Fruit fly (Drosophila melanogaster) whole organism, wandering third instar larva: ENCODE measurements around the gene Hip14.

Experiments used
- Abd-B ChIP-seq: fragments of >200 bp; optimal IDR thresholded peaks from 2 replicates; lab custom pipeline; 2017; ENCODE audit warnings: missing biosample characterization, missing genetic modification characterization
- CG32264 ChIP-seq: fragments of 200-800 bp; sonication (Bioruptor generic); optimal IDR thresholded peaks from 2 replicates; lab custom pipeline; 2016; ENCODE audit warnings: missing biosample characterization, missing genetic modification characterization
- CG9705 ChIP-seq: fragments of 200-800 bp; sonication (Bioruptor generic); optimal IDR thresholded peaks from 2 replicates; lab custom pipeline; 2018; ENCODE audit warnings: missing biosample characterization, mild to moderate bottlenecking, missing genetic modification characterization
- CrebA ChIP-seq: fragments of 200-800 bp; sonication (Bioruptor generic); optimal IDR thresholded peaks from 2 replicates; lab custom pipeline; 2016; ENCODE audit warnings: missing biosample characterization, mild to moderate bottlenecking, missing genetic modification characterization, borderline replicate concordance
- Dfd ChIP-seq: fragments of >200 bp; optimal IDR thresholded peaks from 2 replicates; lab custom pipeline; 2017; ENCODE audit warnings: missing biosample characterization, missing genetic modification characterization
- Dif ChIP-seq: fragments of 200-275, 200-300 bp; sonication (Bioruptor generic); optimal IDR thresholded peaks from 2 replicates; lab custom pipeline; 2018; ENCODE audit warnings: missing biosample characterization, missing genetic modification characterization; ENCODE audit not compliant: partially characterized antibody
- GATAd ChIP-seq: sonication (Bioruptor generic); optimal IDR thresholded peaks from 2 replicates; lab custom pipeline; 2016; ENCODE audit warnings: missing biosample characterization, missing genetic modification characterization
- HLH106 ChIP-seq: fragments of 200-800 bp; optimal IDR thresholded peaks from 3 replicates; lab custom pipeline; 2019; ENCODE audit warnings: missing biosample characterization, mild to moderate bottlenecking, missing genetic modification characterization, moderate library complexity
- Hnf4 ChIP-seq: fragments of 200-800 bp; sonication (Bioruptor generic); optimal IDR thresholded peaks from 2 replicates; lab custom pipeline; 2016; ENCODE audit warnings: missing biosample characterization, mild to moderate bottlenecking, missing genetic modification characterization
- Hr78 ChIP-seq: fragments of >200 bp; optimal IDR thresholded peaks from 2 replicates; lab custom pipeline; 2017; ENCODE audit warnings: missing biosample characterization, missing genetic modification characterization
- Hr83 ChIP-seq: fragments of 200-300 bp; sonication (Bioruptor generic); optimal IDR thresholded peaks from 2 replicates; lab custom pipeline; 2016; ENCODE audit warnings: missing biosample characterization, mild to moderate bottlenecking, missing genetic modification characterization, moderate library complexity; ENCODE audit not compliant: poor library complexity, severe bottlenecking
- Jra ChIP-seq: sonication (Bioruptor generic); optimal IDR thresholded peaks from 2 replicates; lab custom pipeline; 2016; ENCODE audit warnings: missing biosample characterization, missing genetic modification characterization
- Mio ChIP-seq: sonication (Bioruptor generic); optimal IDR thresholded peaks from 2 replicates; lab custom pipeline; 2016; ENCODE audit warnings: missing biosample characterization, missing genetic modification characterization
- Myc ChIP-seq: fragments of >200 bp; optimal IDR thresholded peaks from 2 replicates; lab custom pipeline; 2017
- N ChIP-seq: fragments of >200 bp; optimal IDR thresholded peaks from 2 replicates; lab custom pipeline; 2018; ENCODE audit warnings: missing biosample characterization, missing external identifiers, missing genetic modification characterization
- OdsH ChIP-seq: fragments of 200-800 bp; sonication (Bioruptor generic); optimal IDR thresholded peaks from 2 replicates; lab custom pipeline; 2016; ENCODE audit warnings: missing biosample characterization, mild to moderate bottlenecking, missing genetic modification characterization
- Rel ChIP-seq, 2 experiments: fragments of 200-800 bp; sonication (Bioruptor generic) in 1 of 2; optimal IDR thresholded peaks; 2 replicates in 1 of 2; 3 replicates in 1 of 2; lab custom pipeline; 2016 to 2019; ENCODE audit warnings: mild to moderate bottlenecking in 2 of 2, missing biosample characterization in 2 of 2, missing genetic modification characterization in 2 of 2, moderate library complexity in 1 of 2
- Sp1 ChIP-seq: fragments of 200-800 bp; sonication (Bioruptor generic); optimal IDR thresholded peaks from 3 replicates; lab custom pipeline; 2019; ENCODE audit warnings: missing biosample characterization, mild to moderate bottlenecking, missing genetic modification characterization, moderate library complexity
- Vsx2 ChIP-seq: fragments of 200-300, 225-300 bp; sonication (Bioruptor generic); optimal IDR thresholded peaks from 2 replicates; lab custom pipeline; 2018; ENCODE audit warnings: missing biosample characterization, missing genetic modification characterization; ENCODE audit not compliant: partially characterized antibody
- br ChIP-seq: fragments of 200-800 bp; sonication (Bioruptor generic); optimal IDR thresholded peaks from 2 replicates; lab custom pipeline; 2016; ENCODE audit warnings: missing biosample characterization, missing genetic modification characterization
- brk ChIP-seq: fragments of 200-800 bp; sonication (Bioruptor generic); optimal IDR thresholded peaks from 2 replicates; lab custom pipeline; 2016; ENCODE audit warnings: missing biosample characterization, mild to moderate bottlenecking, missing genetic modification characterization
- dl ChIP-seq, 2 experiments: fragments of 175-275, 200-275 bp in 1 of 2; fragments of 200-275 bp in 1 of 2; sonication (Bioruptor generic); optimal IDR thresholded peaks; lab custom pipeline; 2018; ENCODE audit warnings: mild to moderate bottlenecking in 2 of 2, missing biosample characterization in 2 of 2, missing genetic modification characterization in 2 of 2, moderate library complexity in 2 of 2; ENCODE audit not compliant: partially characterized antibody in 2 of 2, insufficient read depth in 1 of 2
- dmrt93B ChIP-seq: fragments of 200-800 bp; sonication (Bioruptor generic); optimal IDR thresholded peaks from 2 replicates; lab custom pipeline; 2018; ENCODE audit warnings: missing biosample characterization, mild to moderate bottlenecking, missing genetic modification characterization
- dsf ChIP-seq: sonication (Bioruptor generic); optimal IDR thresholded peaks from 2 replicates; lab custom pipeline; 2016; ENCODE audit warnings: missing biosample characterization, missing genetic modification characterization, borderline replicate concordance
- ey ChIP-seq: fragments of 200-800 bp; sonication (Bioruptor generic); optimal IDR thresholded peaks from 2 replicates; lab custom pipeline; 2016; ENCODE audit warnings: missing biosample characterization, missing genetic modification characterization
- foxo ChIP-seq, 2 experiments: fragments of 200-800 bp; sonication (Bioruptor generic); optimal IDR thresholded peaks; 2 replicates in 1 of 2; 3 replicates in 1 of 2; lab custom pipeline; 2016 to 2017; ENCODE audit warnings: missing biosample characterization in 2 of 2, missing genetic modification characterization in 2 of 2
- fru ChIP-seq: fragments of 200-800 bp; sonication (Bioruptor generic); optimal IDR thresholded peaks from 3 replicates; lab custom pipeline; 2016; ENCODE audit warnings: missing biosample characterization, mild to moderate bottlenecking, missing genetic modification characterization
- h ChIP-seq: fragments of 200-800 bp; sonication (Bioruptor generic); optimal IDR thresholded peaks from 3 replicates; lab custom pipeline; 2016; ENCODE audit warnings: missing biosample characterization, mild to moderate bottlenecking, missing genetic modification characterization
- jim ChIP-seq: fragments of 175-275, 200-325 bp; sonication (Bioruptor generic); optimal IDR thresholded peaks from 2 replicates; lab custom pipeline; 2016; ENCODE audit warnings: missing biosample characterization, mild to moderate bottlenecking, missing genetic modification characterization
- lola ChIP-seq: fragments of >200 bp; optimal IDR thresholded peaks from 2 replicates; lab custom pipeline; 2017; ENCODE audit warnings: missing biosample characterization, missing genetic modification characterization
- pan ChIP-seq: fragments of >200 bp; optimal IDR thresholded peaks from 2 replicates; lab custom pipeline; 2017
- psq ChIP-seq: fragments of 200-800 bp; sonication (Bioruptor generic); optimal IDR thresholded peaks from 3 replicates; lab custom pipeline; 2017; ENCODE audit warnings: missing biosample characterization, mild to moderate bottlenecking, missing genetic modification characterization, moderate library complexity
- rgr ChIP-seq: fragments of 200-800 bp; sonication (Bioruptor generic); optimal IDR thresholded peaks from 3 replicates; lab custom pipeline; 2016; ENCODE audit warnings: missing biosample characterization, mild to moderate bottlenecking, missing genetic modification characterization
- sage ChIP-seq: fragments of 200-800 bp; sonication (Bioruptor generic); optimal IDR thresholded peaks from 2 replicates; lab custom pipeline; 2016; ENCODE audit warnings: missing biosample characterization, mild to moderate bottlenecking, missing genetic modification characterization
- sv ChIP-seq: fragments of 200-800 bp; sonication (Bioruptor generic); optimal IDR thresholded peaks from 3 replicates; lab custom pipeline; 2016; ENCODE audit warnings: missing biosample characterization, missing genetic modification characterization
- tai ChIP-seq: sonication (Bioruptor generic); optimal IDR thresholded peaks from 2 replicates; lab custom pipeline; 2016; ENCODE audit warnings: missing biosample characterization, missing genetic modification characterization
- usp ChIP-seq: fragments of >200 bp; optimal IDR thresholded peaks from 2 replicates; lab custom pipeline; 2017; ENCODE audit warnings: missing biosample characterization, missing genetic modification characterization
- woc ChIP-seq: sonication (Bioruptor generic); optimal IDR thresholded peaks from 2 replicates; lab custom pipeline; 2016; ENCODE audit warnings: missing biosample characterization, mild to moderate bottlenecking, missing genetic modification characterization

Hip14 gene

dm6 chr3L:16025020-16025680, 37.1 kb downstream of the Hip14 start:
- TF ChIP-seq rgr: no peak

- TF ChIP-seq CG9705 (peak; percentile 1), dsf (no peak), jim (peak; percentile 29), br (GFP tag; lab: Kevin White, UChicago) (peak; percentile 51), brk (GFP tag; lab: Kevin White, UChicago) (no peak), CG32264 (no peak), CrebA (no peak), dmrt93B (GFP tag; lab: Kevin White, UChicago) (peak; percentile 32), HLH106 (tag; lab: Kevin White, UChicago) (peak; percentile 0), psq (GFP tag; lab: Kevin White, UChicago) (peak; percentile 25), pan (lab: Kevin White, UChicago) (no peak), h (GFP tag; lab: Kevin White, UChicago) (peak; percentile 51), Sp1 (peak; percentile 33), Abd-B (GFP tag; lab: Kevin White, UChicago) (no peak), lola (GFP tag; lab: Kevin White, UChicago) (no peak), Hr83 (GFP tag; lab: Kevin White, UChicago) (peak; percentile 22), usp (no peak), OdsH (GFP tag; lab: Kevin White, UChicago) (peak; percentile 39), GATAd (no peak), dl (GFP tag; optimal IDR thresholded peaks at IDR 0.05; lab: Kevin White, UChicago; ENCODE audit: insufficient read depth in 1 of 2, partially characterized antibody in 2 of 2) (no peak), tai (no peak), N (GFP tag; lab: Kevin White, UChicago) (no peak), foxo (GFP tag; optimal IDR thresholded peaks at IDR 0.05; lab: Kevin White, UChicago) (peak in 1 of 2 experiments; percentile 25), Dif (GFP tag; lab: Kevin White, UChicago) (no peak), Hnf4 (GFP tag; lab: Kevin White, UChicago) (peak; percentile 40), Vsx2 (GFP tag; lab: Kevin White, UChicago) (no peak), ey (GFP tag; lab: Kevin White, UChicago) (no peak), sv (peak; percentile 15), fru (peak; percentile 23), rgr (peak; percentile 60)
Observed at dm6 chr3L:16026065-16026789, 38.2 kb downstream of the Hip14 start.

- no peak for TF ChIP-seq Hnf4 (GFP tag; lab: Kevin White, UChicago)
- peak; percentile 19 for TF ChIP-seq Hr83 (GFP tag; lab: Kevin White, UChicago)
- no peak for TF ChIP-seq HLH106 (tag; lab: Kevin White, UChicago)
- no peak for TF ChIP-seq brk (GFP tag; lab: Kevin White, UChicago)
- peak; percentile 10 for TF ChIP-seq OdsH (GFP tag; lab: Kevin White, UChicago)
- TF ChIP-seq psq (GFP tag; lab: Kevin White, UChicago): peak; percentile 13
- peak; percentile 0 for TF ChIP-seq ey (GFP tag; lab: Kevin White, UChicago)
- no peak for TF ChIP-seq CrebA
- TF ChIP-seq Myc: no peak
- TF ChIP-seq dl (GFP tag; optimal IDR thresholded peaks at IDR 0.05; lab: Kevin White, UChicago; ENCODE audit: insufficient read depth in 1 of 2, partially characterized antibody in 2 of 2): no peak
- no peak for TF ChIP-seq Dfd
- TF ChIP-seq Hr78 (GFP tag; lab: Kevin White, UChicago): no peak
- peak; percentile 13 for TF ChIP-seq dmrt93B (GFP tag; lab: Kevin White, UChicago)
- no peak for TF ChIP-seq pan (lab: Kevin White, UChicago)
- peak; percentile 1 for TF ChIP-seq sv
- peak in 1 of 2 experiments; percentile 45 for TF ChIP-seq foxo (GFP tag; optimal IDR thresholded peaks at IDR 0.05; lab: Kevin White, UChicago)
- TF ChIP-seq N (GFP tag; lab: Kevin White, UChicago): no peak
- TF ChIP-seq Vsx2 (GFP tag; lab: Kevin White, UChicago): no peak
- no peak for TF ChIP-seq CG32264
- peak; percentile 49 for TF ChIP-seq Sp1
- no peak for TF ChIP-seq jim
- no peak for TF ChIP-seq tai
- no peak for TF ChIP-seq CG9705
- TF ChIP-seq lola (GFP tag; lab: Kevin White, UChicago): no peak
- TF ChIP-seq Mio (GFP tag; lab: Kevin White, UChicago): no peak
- TF ChIP-seq Abd-B (GFP tag; lab: Kevin White, UChicago): no peak
- no peak for TF ChIP-seq Rel (GFP tag; optimal IDR thresholded peaks at IDR 0.05; lab: Kevin White, UChicago)
- TF ChIP-seq Rel (tag; optimal IDR thresholded peaks at IDR 0.05; lab: Kevin White, UChicago): no peak
- no peak for TF ChIP-seq woc (GFP tag; lab: Kevin White, UChicago)
- TF ChIP-seq h (GFP tag; lab: Kevin White, UChicago): peak; percentile 54
- no peak for TF ChIP-seq usp
- TF ChIP-seq Jra: no peak
- no peak for TF ChIP-seq sage (GFP tag; lab: Kevin White, UChicago)
- no peak for TF ChIP-seq dsf
- peak; percentile 39 for TF ChIP-seq fru
- TF ChIP-seq rgr: peak; percentile 24
- no peak for TF ChIP-seq Dif (GFP tag; lab: Kevin White, UChicago)
- no peak for TF ChIP-seq GATAd
- TF ChIP-seq br (GFP tag; lab: Kevin White, UChicago): peak; percentile 58
Observed at dm6 chr3L:16027163-16027633, 39.2 kb downstream of the Hip14 start.
